Fruit fly (Drosophila melanogaster) whole organism, embryonic: Measurements from ENCODE around the gene Wwox.

Experiments
- Aef1 ChIP-seq: fragments of 200-800 bp; sonication (Bioruptor generic); IDR thresholded peaks from 3 replicates; pipeline ENCODE4 v1.3.6; 2022; ENCODE audit warnings: missing biosample characterization, missing genetic modification characterization
- CG11456 ChIP-seq: fragments of 200-800 bp; sonication (Bioruptor generic); IDR thresholded peaks from 3 replicates; pipeline ENCODE4 v1.3.6; 2022; ENCODE audit warnings: missing biosample characterization, missing genetic modification characterization
- CG11560 ChIP-seq: fragments of 200-800 bp; sonication (Bioruptor generic); IDR thresholded peaks from 3 replicates; pipeline ENCODE4 v1.3.6; 2022; ENCODE audit warnings: missing biosample characterization, missing genetic modification characterization
- CG12155 ChIP-seq: fragments of 200-800 bp; sonication (Bioruptor generic); optimal IDR thresholded peaks from 3 replicates; lab custom pipeline; 2016; ENCODE audit warnings: missing biosample characterization, missing genetic modification characterization
- CG12299 ChIP-seq: fragments of 200-800 bp; sonication (Bioruptor generic); optimal IDR thresholded peaks from 2 replicates; lab custom pipeline; 2018; ENCODE audit warnings: missing biosample characterization, mild to moderate bottlenecking, missing genetic modification characterization
- CG13424 ChIP-seq: fragments of 200-800 bp; sonication (Bioruptor generic); optimal IDR thresholded peaks from 2 replicates; lab custom pipeline; 2019; ENCODE audit warnings: missing biosample characterization, mild to moderate bottlenecking, missing genetic modification characterization, moderate library complexity
- CG13894 ChIP-seq: fragments of 200-800 bp; sonication (Bioruptor generic); optimal IDR thresholded peaks from 3 replicates; lab custom pipeline; 2018; ENCODE audit warnings: missing biosample characterization, mild to moderate bottlenecking, missing genetic modification characterization, moderate library complexity
- CG17912 ChIP-seq: fragments of 200-800 bp; sonication (Bioruptor generic); optimal IDR thresholded peaks from 2 replicates; lab custom pipeline; 2018; ENCODE audit warnings: missing biosample characterization, mild to moderate bottlenecking, missing genetic modification characterization
- CG2712 ChIP-seq: fragments of 200-800 bp; optimal IDR thresholded peaks from 3 replicates; lab custom pipeline; 2019; ENCODE audit warnings: missing biosample characterization, mild to moderate bottlenecking, missing genetic modification characterization, moderate library complexity
- CG30403 ChIP-seq: fragments of 200-800 bp; sonication (Bioruptor generic); optimal IDR thresholded peaks from 3 replicates; lab custom pipeline; 2016; ENCODE audit warnings: missing biosample characterization, missing genetic modification characterization
- CG31224 ChIP-seq: fragments of 200-800 bp; sonication (Bioruptor generic); IDR thresholded peaks from 2 replicates; pipeline ENCODE4 v1.3.6; 2022; ENCODE audit warnings: missing biosample characterization, missing genetic modification characterization
- CG34376 ChIP-seq: fragments of 200-800 bp; sonication (Bioruptor generic); optimal IDR thresholded peaks from 2 replicates; lab custom pipeline; 2018; ENCODE audit warnings: missing biosample characterization, mild to moderate bottlenecking, missing genetic modification characterization
- CG3726 ChIP-seq: fragments of 200-800 bp; sonication (Bioruptor generic); IDR thresholded peaks from 3 replicates; pipeline ENCODE4, ENCODE4 v1.3.6; 2022; ENCODE audit warnings: missing biosample characterization, missing genetic modification characterization
- CG6683 ChIP-seq: fragments of 200-800 bp; sonication (Bioruptor generic); optimal IDR thresholded peaks from 2 replicates; lab custom pipeline; 2017; ENCODE audit warnings: missing biosample characterization, mild to moderate bottlenecking, missing genetic modification characterization, missing genetic modification reagents
- CG9797 ChIP-seq: fragments of 200-800 bp; sonication (Bioruptor generic); optimal IDR thresholded peaks from 3 replicates; lab custom pipeline; 2018; ENCODE audit warnings: missing biosample characterization, mild to moderate bottlenecking, missing genetic modification characterization
- D ChIP-seq, 2 experiments: fragments of 200-800 bp in 1 of 2; fragments of >200 bp in 1 of 2; sonication (Bioruptor generic) in 1 of 2; optimal IDR thresholded peaks; 2 replicates in 1 of 2; 3 replicates in 1 of 2; lab custom pipeline; 2017; ENCODE audit warnings: mild to moderate bottlenecking in 1 of 2, missing biosample characterization in 1 of 2, missing genetic modification characterization in 1 of 2, missing genetic modification reagents in 1 of 2
- Deaf1 ChIP-seq: fragments of 200-800 bp; optimal IDR thresholded peaks from 3 replicates; lab custom pipeline; 2019; ENCODE audit warnings: missing biosample characterization, mild to moderate bottlenecking, missing genetic modification characterization, moderate library complexity
- Ets97D ChIP-seq: fragments of 200-800 bp; sonication (Bioruptor generic); optimal IDR thresholded peaks from 3 replicates; lab custom pipeline; 2016; ENCODE audit warnings: missing biosample characterization, missing genetic modification characterization
- HLH4C ChIP-seq: fragments of 200-800 bp; sonication (Bioruptor generic); IDR thresholded peaks from 3 replicates; pipeline ENCODE4 v1.3.6; 2022; ENCODE audit warnings: missing biosample characterization, missing genetic modification characterization; ENCODE audit not compliant: partially characterized antibody
- Hand ChIP-seq: fragments of 200-800 bp; sonication (Bioruptor generic); optimal IDR thresholded peaks from 2 replicates; lab custom pipeline; 2017; ENCODE audit warnings: mild to moderate bottlenecking, missing biosample characterization, missing genetic modification reagents, missing genetic modification characterization
- Hr3 ChIP-seq: fragments of 200-800 bp; sonication (Bioruptor generic); optimal IDR thresholded peaks from 3 replicates; lab custom pipeline; 2016; ENCODE audit warnings: missing biosample characterization, missing genetic modification characterization
- MESR4 ChIP-seq: fragments of 200-800 bp; sonication (Bioruptor generic); optimal IDR thresholded peaks from 2 replicates; lab custom pipeline; 2018; ENCODE audit warnings: missing biosample characterization, mild to moderate bottlenecking, missing genetic modification characterization, moderate library complexity
- MTF-1 ChIP-seq: fragments of 200-800 bp; sonication (Bioruptor generic); optimal IDR thresholded peaks from 2 replicates; lab custom pipeline; 2018; ENCODE audit warnings: missing biosample characterization, mild to moderate bottlenecking, missing genetic modification characterization, borderline replicate concordance
- Myb ChIP-seq: fragments of 200-800 bp; sonication (Bioruptor generic); optimal IDR thresholded peaks from 2 replicates; lab custom pipeline; 2016; ENCODE audit warnings: missing biosample characterization, missing genetic modification characterization
- NFAT ChIP-seq: fragments of 200-800 bp; sonication (Bioruptor generic); IDR thresholded peaks from 2 replicates; pipeline ENCODE4 v1.3.6; 2022; ENCODE audit warnings: missing biosample characterization, missing genetic modification characterization
- NK7.1 ChIP-seq: fragments of 200-800 bp; sonication (Bioruptor generic); optimal IDR thresholded peaks from 3 replicates; lab custom pipeline; 2016; ENCODE audit warnings: missing biosample characterization, missing genetic modification characterization
- Sox102F ChIP-seq: fragments of 200-800 bp; sonication (Bioruptor generic); optimal IDR thresholded peaks from 2 replicates; lab custom pipeline; 2018; ENCODE audit warnings: missing biosample characterization, mild to moderate bottlenecking, missing genetic modification characterization, moderate library complexity
- Trl ChIP-seq, 3 experiments: fragments of >200 bp in 2 of 3; fragments of 200-800 bp in 1 of 3; sonication (Bioruptor generic) in 1 of 3; optimal IDR thresholded peaks; 2 replicates in 1 of 3; 3 replicates in 2 of 3; lab custom pipeline; 2016 to 2017; ENCODE audit warnings: missing biosample characterization in 1 of 3, missing genetic modification characterization in 1 of 3
- ap ChIP-seq: fragments of 200-800 bp; sonication (Bioruptor generic); IDR thresholded peaks from 2 replicates; pipeline ENCODE4 v1.3.6; 2022; ENCODE audit warnings: missing biosample characterization, missing genetic modification characterization
- ara ChIP-seq: fragments of 200-800 bp; sonication (Bioruptor generic); IDR thresholded peaks from 2 replicates; pipeline ENCODE4 v1.3.6; 2022; ENCODE audit warnings: missing biosample characterization, missing genetic modification characterization
- cad ChIP-seq: fragments of >200 bp; optimal IDR thresholded peaks from 2 replicates; lab custom pipeline; 2017; ENCODE audit warnings: missing biosample characterization, missing genetic modification characterization
- dan ChIP-seq: fragments of 200-800 bp; sonication (Bioruptor generic); IDR thresholded peaks from 2 replicates; pipeline ENCODE4 v1.3.6; 2022; ENCODE audit warnings: missing biosample characterization, missing genetic modification characterization
- esg ChIP-seq: fragments of 200-800 bp; sonication (Bioruptor generic); conservative IDR thresholded peaks from 2 replicates; pipeline ENCODE4 v1.3.6; 2022; ENCODE audit warnings: missing biosample characterization, missing genetic modification characterization
- ftz-f1 ChIP-seq: fragments of 200-800 bp; sonication (Bioruptor generic); optimal IDR thresholded peaks from 2 replicates; lab custom pipeline; 2016; ENCODE audit warnings: missing biosample characterization, missing genetic modification characterization
- gcm ChIP-seq: fragments of 200-800 bp; sonication (Bioruptor generic); optimal IDR thresholded peaks from 2 replicates; lab custom pipeline; 2019; ENCODE audit warnings: missing biosample characterization, mild to moderate bottlenecking, missing genetic modification characterization, moderate library complexity
- gfzf ChIP-seq: fragments of 200-800 bp; sonication (Bioruptor generic); optimal IDR thresholded peaks from 2 replicates; lab custom pipeline; 2016; ENCODE audit warnings: missing biosample characterization, mild to moderate bottlenecking, missing genetic modification characterization, moderate library complexity
- knrl ChIP-seq: fragments of 200-800 bp; sonication (Bioruptor generic); IDR thresholded peaks from 3 replicates; pipeline ENCODE4 v1.3.6; 2022; ENCODE audit warnings: missing biosample characterization, missing genetic modification characterization; ENCODE audit not compliant: partially characterized antibody
- maf-S ChIP-seq: fragments of 200-800 bp; sonication (Bioruptor generic); optimal IDR thresholded peaks from 2 replicates; lab custom pipeline; 2016; ENCODE audit warnings: missing biosample characterization, missing genetic modification characterization
- nerfin-2 ChIP-seq: fragments of 200-800 bp; sonication (Bioruptor generic); IDR thresholded peaks from 2 replicates; pipeline ENCODE4 v1.3.6; 2022; ENCODE audit warnings: missing biosample characterization, missing genetic modification characterization; ENCODE audit not compliant: partially characterized antibody
- pb ChIP-seq: fragments of 200-800 bp; sonication (Bioruptor generic); optimal IDR thresholded peaks from 3 replicates; lab custom pipeline; 2016; ENCODE audit warnings: missing biosample characterization, missing genetic modification characterization
- pfk ChIP-seq: fragments of 200-800 bp; sonication (Bioruptor generic); optimal IDR thresholded peaks from 2 replicates; lab custom pipeline; 2018; ENCODE audit warnings: missing biosample characterization, mild to moderate bottlenecking, missing genetic modification characterization, moderate library complexity
- rib ChIP-seq: fragments of 200-800 bp; sonication (Bioruptor generic); IDR thresholded peaks from 2 replicates; pipeline ENCODE4 v1.3.6; 2022; ENCODE audit warnings: missing biosample characterization, missing genetic modification characterization
- slou ChIP-seq: fragments of 200-800 bp; sonication (Bioruptor generic); optimal IDR thresholded peaks from 3 replicates; lab custom pipeline; 2016; ENCODE audit warnings: missing biosample characterization, missing genetic modification characterization
- sna ChIP-seq: fragments of 200-800 bp; sonication (Bioruptor generic); IDR thresholded peaks from 2 replicates; pipeline ENCODE4 v1.3.6; 2022; ENCODE audit warnings: missing biosample characterization, missing genetic modification characterization; ENCODE audit not compliant: partially characterized antibody
- sob ChIP-seq: fragments of 200-800 bp; sonication (Bioruptor generic); IDR thresholded peaks from 2 replicates; pipeline ENCODE4 v1.3.6; 2022; ENCODE audit warnings: missing biosample characterization, missing genetic modification characterization
- twi ChIP-seq: fragments of 200-800 bp; optimal IDR thresholded peaks from 2 replicates; lab custom pipeline; 2019; ENCODE audit warnings: missing biosample characterization, mild to moderate bottlenecking, missing genetic modification characterization, moderate library complexity
- wdn ChIP-seq: fragments of 200-800 bp; sonication (Bioruptor generic); IDR thresholded peaks from 2 replicates; pipeline ENCODE4 v1.3.6; 2022; ENCODE audit warnings: missing biosample characterization, missing genetic modification characterization
- zen ChIP-seq: fragments of 200-800 bp; sonication (Bioruptor generic); optimal IDR thresholded peaks from 3 replicates; lab custom pipeline; 2018; ENCODE audit warnings: missing biosample characterization, mild to moderate bottlenecking, missing genetic modification characterization, moderate library complexity
- zfh2 ChIP-seq: fragments of 200-800 bp; sonication (Bioruptor generic); optimal IDR thresholded peaks from 2 replicates; lab custom pipeline; 2016; ENCODE audit warnings: missing biosample characterization, missing genetic modification characterization

Wwox gene

DNA sequence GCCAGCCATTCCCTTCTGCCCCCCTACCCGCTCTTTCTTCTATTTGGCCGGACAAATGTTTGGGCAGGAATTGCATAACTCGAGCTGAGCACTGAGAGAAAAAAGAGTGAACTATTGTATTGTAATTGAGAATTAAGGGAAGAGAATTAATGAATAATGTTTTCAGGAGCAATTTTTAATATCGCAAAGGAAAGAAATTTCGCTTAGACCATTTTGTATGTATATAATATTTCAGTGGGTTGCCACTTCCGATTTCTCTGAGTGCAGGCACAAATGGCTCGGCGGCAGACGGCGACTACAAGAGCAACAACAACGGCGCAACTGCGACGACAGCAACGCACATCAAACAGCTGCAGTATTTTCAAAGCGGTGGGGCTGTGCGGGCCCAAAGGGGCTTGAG, 39.5 kb downstream of the Wwox start (continued):
- TF ChIP-seq sna (GFP tag; lab: Robert Waterston, UW): no peak
- TF ChIP-seq NFAT (GFP tag; lab: Robert Waterston, UW): peak; percentile 38; the same call in 1 of the 2 replicates
- TF ChIP-seq dan (GFP tag; lab: Robert Waterston, UW): no peak
- TF ChIP-seq maf-S: peak; percentile 57
- TF ChIP-seq slou: no peak
- TF ChIP-seq CG2712: peak; percentile 71
- no peak for TF ChIP-seq HLH4C (GFP tag; lab: Robert Waterston, UW)
- TF ChIP-seq Trl (optimal IDR thresholded peaks at IDR 0.05; lab: Kevin White, UChicago): no peak
- TF ChIP-seq Trl (GFP tag; optimal IDR thresholded peaks at IDR 0.05; lab: Kevin White, UChicago): peak; percentile 63
- TF ChIP-seq CG30403: peak; percentile 83
- no peak for TF ChIP-seq NK7.1
- TF ChIP-seq ap: peak; percentile 82
- TF ChIP-seq gcm (GFP tag; lab: Kevin White, UChicago): peak; percentile 76
- TF ChIP-seq sob: peak; percentile 77
- no peak for TF ChIP-seq pfk (GFP tag; lab: Kevin White, UChicago)
- peak; percentile 39 for TF ChIP-seq Myb (GFP tag; lab: Kevin White, UChicago)
- no peak for TF ChIP-seq CG34376 (GFP tag; lab: Kevin White, UChicago)
- no peak for TF ChIP-seq CG17912 (GFP tag; lab: Kevin White, UChicago)
- no peak for TF ChIP-seq cad (GFP tag; lab: Kevin White, UChicago)
- peak; percentile 41 for TF ChIP-seq CG12155 (GFP tag; lab: Kevin White, UChicago)
- peak; percentile 26 for TF ChIP-seq MTF-1 (GFP tag; lab: Kevin White, UChicago)
- TF ChIP-seq Sox102F: peak; percentile 87
- TF ChIP-seq knrl (GFP tag; lab: Robert Waterston, UW): no peak
- peak; percentile 28; the same call in 1 of the 2 replicates for TF ChIP-seq CG31224 (GFP tag; lab: Robert Waterston, UW)
- peak; percentile 49 for TF ChIP-seq pb
- peak; percentile 5 for TF ChIP-seq CG6683 (GFP tag; lab: Kevin White, UChicago)
- TF ChIP-seq ftz-f1 (GFP tag; lab: Kevin White, UChicago): no peak
- no peak for TF ChIP-seq MESR4 (GFP tag; lab: Kevin White, UChicago)
- TF ChIP-seq Hr3: peak; percentile 70
- 0 out of 3 replicates have a peak, but pooled peaks have one; percentile 55 for TF ChIP-seq CG11456 (GFP tag; lab: Robert Waterston, UW)
- peak; percentile 82 for TF ChIP-seq Aef1
- peak; percentile 67; the same call in 2 of the 3 replicates for TF ChIP-seq CG3726 (GFP tag; lab: Robert Waterston, UW)
- no peak for TF ChIP-seq Ets97D (GFP tag; lab: Kevin White, UChicago)
- no peak for TF ChIP-seq CG13894 (tag; lab: Kevin White, UChicago)
- no peak for TF ChIP-seq CG9797 (GFP tag; lab: Kevin White, UChicago)
- TF ChIP-seq twi (tag; lab: Kevin White, UChicago): no peak
- TF ChIP-seq rib (GFP tag; lab: Robert Waterston, UW): 0 out of 2 replicates have a peak, but pooled peaks have one; percentile 25
- TF ChIP-seq gfzf: no peak
- TF ChIP-seq wdn: peak; percentile 51; the same call in 1 of the 2 replicates
- peak; percentile 48; the same call in 2 of the 3 replicates for TF ChIP-seq CG11560 (tag; lab: Robert Waterston, UW)
- TF ChIP-seq ara (GFP tag; lab: Robert Waterston, UW): peak; percentile 38
- no peak for TF ChIP-seq Deaf1
- TF ChIP-seq esg (GFP tag; lab: Robert Waterston, UW): peak; percentile 81
- peak; percentile 11 for TF ChIP-seq zfh2 (GFP tag; lab: Kevin White, UChicago)
- TF ChIP-seq nerfin-2 (GFP tag; lab: Robert Waterston, UW): no peak
- no peak for TF ChIP-seq D (optimal IDR thresholded peaks at IDR 0.05; lab: Kevin White, UChicago)
- TF ChIP-seq D (GFP tag; optimal IDR thresholded peaks at IDR 0.05; lab: Kevin White, UChicago): peak; percentile 53
- TF ChIP-seq CG12299 (tag; lab: Kevin White, UChicago): no peak
- TF ChIP-seq CG13424 (tag; lab: Kevin White, UChicago): peak; percentile 76
- no peak for TF ChIP-seq Hand (GFP tag; lab: Kevin White, UChicago)
- TF ChIP-seq zen (tag; lab: Kevin White, UChicago): peak; percentile 31
